Worm (Caenorhabditis elegans) whole organism, late embryonic: ENCODE measurements around the gene T05A7.11.

ENCODE experiments used
- C08G9.2 ChIP-seq: sonication (generic microtip); optimal IDR thresholded peaks from 2 replicates; lab custom pipeline; 2016; ENCODE audit warnings: mild to moderate bottlenecking, missing genetic modification characterization, moderate library complexity, missing compliant biosample characterization
- C38D4.7 ChIP-seq: fragments of 200-800 bp; sonication (Bioruptor generic); optimal IDR thresholded peaks from 2 replicates; lab custom pipeline; 2018; ENCODE audit warnings: mild to moderate bottlenecking, missing genetic modification characterization, moderate library complexity, missing compliant biosample characterization
- F13H6.1 ChIP-seq: sonication (generic microtip); optimal IDR thresholded peaks from 2 replicates; lab custom pipeline; 2016; ENCODE audit warnings: missing genetic modification characterization, missing compliant biosample characterization
- ahr-1 ChIP-seq: sonication (generic microtip); optimal IDR thresholded peaks from 2 replicates; lab custom pipeline; 2016; ENCODE audit warnings: missing genetic modification characterization, missing compliant biosample characterization
- ceh-14 ChIP-seq: sonication (generic microtip); optimal IDR thresholded peaks from 2 replicates; lab custom pipeline; 2016; ENCODE audit warnings: missing genotype, missing genetic modification characterization, missing compliant biosample characterization
- ceh-18 ChIP-seq: sonication (generic microtip); optimal IDR thresholded peaks from 2 replicates; lab custom pipeline; 2016; ENCODE audit warnings: missing genetic modification characterization, missing compliant biosample characterization
- ceh-19 ChIP-seq: fragments of 200-800 bp; sonication (Bioruptor generic); optimal IDR thresholded peaks from 2 replicates; lab custom pipeline; 2018; ENCODE audit warnings: mild to moderate bottlenecking, missing genetic modification characterization, missing compliant biosample characterization
- ceh-2 ChIP-seq: sonication (generic microtip); optimal IDR thresholded peaks from 2 replicates; lab custom pipeline; 2016; ENCODE audit warnings: missing genotype, missing genetic modification characterization, missing compliant biosample characterization
- dmd-4 ChIP-seq: sonication (generic microtip); optimal IDR thresholded peaks from 2 replicates; lab custom pipeline; 2016; ENCODE audit warnings: borderline replicate concordance, missing genetic modification characterization, missing compliant biosample characterization
- dve-1 ChIP-seq: sonication (generic microtip); optimal IDR thresholded peaks from 2 replicates; lab custom pipeline; 2017; ENCODE audit warnings: antibody characterized with exemption, mild to moderate bottlenecking, missing genetic modification characterization, missing compliant biosample characterization
- elt-2 ChIP-seq: sonication (generic microtip); optimal IDR thresholded peaks from 2 replicates; lab custom pipeline; 2016; ENCODE audit warnings: missing genetic modification reagents, missing genetic modification characterization, missing compliant biosample characterization
- fkh-10 ChIP-seq: fragments of 150-350 bp; optimal IDR thresholded peaks from 2 replicates; lab custom pipeline; 2014; ENCODE audit warnings: missing biosample characterization, missing genetic modification reagents, missing genetic modification characterization
- fkh-6 ChIP-seq: sonication (generic microtip); optimal IDR thresholded peaks from 2 replicates; lab custom pipeline; 2016; ENCODE audit warnings: missing genetic modification characterization, missing compliant biosample characterization
- gmeb-2 ChIP-seq: sonication (generic microtip); optimal IDR thresholded peaks from 2 replicates; lab custom pipeline; 2016; ENCODE audit warnings: missing genetic modification characterization, inconsistent platforms, missing compliant biosample characterization
- hlh-30 ChIP-seq: sonication (generic microtip); optimal IDR thresholded peaks from 2 replicates; lab custom pipeline; 2017; ENCODE audit warnings: antibody characterized with exemption, missing genetic modification characterization, missing compliant biosample characterization; ENCODE audit not compliant: insufficient read depth
- mec-3 ChIP-seq: sonication (generic microtip); optimal IDR thresholded peaks from 2 replicates; lab custom pipeline; 2016; ENCODE audit warnings: borderline replicate concordance, missing genetic modification characterization, missing compliant biosample characterization
- nfya-1 ChIP-seq: sonication (generic microtip); optimal IDR thresholded peaks from 2 replicates; lab custom pipeline; 2017; ENCODE audit warnings: missing genetic modification characterization, mild to moderate bottlenecking, missing compliant biosample characterization, antibody characterized with exemption, moderate library complexity
- nhr-11 ChIP-seq: fragments of 150-350 bp; optimal IDR thresholded peaks from 2 replicates; lab custom pipeline; 2014; ENCODE audit warnings: missing biosample characterization, missing genetic modification characterization
- nhr-232 ChIP-seq: sonication (generic microtip); optimal IDR thresholded peaks from 2 replicates; lab custom pipeline; 2016; ENCODE audit warnings: missing genetic modification characterization, missing compliant biosample characterization
- odd-2 ChIP-seq: sonication (generic microtip); optimal IDR thresholded peaks from 2 replicates; lab custom pipeline; 2017; ENCODE audit warnings: antibody characterized with exemption, mild to moderate bottlenecking, missing genetic modification characterization, missing compliant biosample characterization
- pax-1 ChIP-seq: fragments of 150-350 bp; optimal IDR thresholded peaks from 2 replicates; lab custom pipeline; 2014; ENCODE audit warnings: missing biosample characterization, missing genetic modification characterization
- pqm-1 ChIP-seq: sonication (generic microtip); optimal IDR thresholded peaks from 2 replicates; lab custom pipeline; 2016; ENCODE audit warnings: missing genetic modification characterization, missing compliant biosample characterization
- pros-1 ChIP-seq: fragments of 150-350 bp; optimal IDR thresholded peaks from 2 replicates; lab custom pipeline; 2014; ENCODE audit warnings: missing biosample characterization, missing genetic modification reagents, missing genetic modification characterization
- ref-2 ChIP-seq: sonication (generic microtip); optimal IDR thresholded peaks from 2 replicates; lab custom pipeline; 2016; ENCODE audit warnings: missing genetic modification characterization, missing compliant biosample characterization
- syd-9 ChIP-seq: sonication (generic microtip); optimal IDR thresholded peaks from 2 replicates; lab custom pipeline; 2016; ENCODE audit warnings: mild to moderate bottlenecking, missing genetic modification characterization, moderate library complexity, missing compliant biosample characterization
- tbx-2 ChIP-seq: sonication (generic microtip); optimal IDR thresholded peaks from 2 replicates; lab custom pipeline; 2016; ENCODE audit warnings: missing genetic modification characterization, missing compliant biosample characterization
- tbx-7 ChIP-seq: sonication (generic microtip); optimal IDR thresholded peaks from 2 replicates; lab custom pipeline; 2016; ENCODE audit warnings: missing genotype, missing genetic modification characterization, missing compliant biosample characterization
- unc-42 ChIP-seq: sonication (generic microtip); optimal IDR thresholded peaks from 2 replicates; lab custom pipeline; 2016; ENCODE audit warnings: missing genotype, missing genetic modification characterization, missing compliant biosample characterization
- unc-86 ChIP-seq: sonication (generic microtip); optimal IDR thresholded peaks from 2 replicates; lab custom pipeline; 2016; ENCODE audit warnings: missing genetic modification characterization, missing compliant biosample characterization
- zip-5 ChIP-seq: sonication (generic microtip); optimal IDR thresholded peaks from 2 replicates; lab custom pipeline; 2016; ENCODE audit warnings: missing genetic modification characterization, missing compliant biosample characterization
- ztf-16 ChIP-seq: sonication (generic microtip); optimal IDR thresholded peaks from 2 replicates; lab custom pipeline; 2017; ENCODE audit warnings: missing genetic modification characterization, missing compliant biosample characterization

T05A7.11 gene

ce11 chrII:4655834-4656233 lies 9.4 kb downstream of the T05A7.11 start, which contains the start of gene fut-6:
fut-6 (minus strand) TSS chrII:4655934.
- TF ChIP-seq nhr-11 (tag; lab: Kevin White, UChicago) (no peak), unc-86 (tag; lab: Kevin White, UChicago) (no peak), ztf-16 (tag; lab: Kevin White, UChicago) (no peak), pros-1 (tag; lab: Kevin White, UChicago) (no peak), fkh-6 (no peak), zip-5 (tag; lab: Kevin White, UChicago) (no peak), fkh-10 (GFP tag; lab: Kevin White, UChicago) (no peak), tbx-2 (tag; lab: Kevin White, UChicago) (no peak), ref-2 (tag; lab: Kevin White, UChicago) (no peak), pax-1 (tag; lab: Kevin White, UChicago) (no peak), C08G9.2 (tag; lab: Kevin White, UChicago) (no peak), F13H6.1 (tag; lab: Kevin White, UChicago) (no peak)

DNA sequence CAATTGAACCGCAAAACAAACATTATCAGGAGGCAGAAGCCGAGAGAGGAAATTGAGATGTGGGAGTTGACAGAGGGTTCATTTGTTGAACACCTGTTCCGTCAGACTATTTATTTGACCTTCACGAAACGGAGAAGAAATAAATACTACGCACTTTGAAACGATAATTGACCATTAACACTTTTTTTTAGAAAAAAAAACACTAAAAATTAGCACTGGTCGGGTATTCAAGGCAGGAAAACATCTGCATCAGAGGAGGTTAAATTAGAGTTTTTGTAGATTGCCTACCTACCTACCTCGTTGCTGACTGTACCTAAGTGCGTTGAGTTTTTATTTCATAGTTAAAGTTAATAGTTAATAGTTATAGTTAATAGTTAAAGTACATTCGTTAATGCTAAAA lies 15.2 kb downstream of the T05A7.11 start:
- TF ChIP-seq nhr-232 (tag; lab: Kevin White, UChicago) (no peak), pax-1 (tag; lab: Kevin White, UChicago) (peak; percentile 8), C38D4.7 (GFP tag; lab: Kevin White, UChicago) (no peak)
- TF ChIP-seq, all 69 proteins: peak for 1

- TF ChIP-seq ceh-19 (GFP tag; lab: Kevin White, UChicago) (no peak), gmeb-2 (tag; lab: Kevin White, UChicago) (no peak), dve-1 (tag; lab: Kevin White, UChicago) (no peak), tbx-2 (tag; lab: Kevin White, UChicago) (peak; percentile 44), pqm-1 (tag; lab: Kevin White, UChicago) (no peak), ceh-14 (tag; lab: Kevin White, UChicago) (no peak), syd-9 (tag; lab: Kevin White, UChicago) (no peak), unc-86 (tag; lab: Kevin White, UChicago) (no peak), C08G9.2 (tag; lab: Kevin White, UChicago) (no peak)
Observed at ce11 chrII:4648785-4649184, 16.5 kb downstream of the T05A7.11 start, which contains the start of gene lgc-27. lgc-27 (plus strand) TSS chrII:4649085.

ce11 chrII:4640748-4641147 lies 24.5 kb downstream of the T05A7.11 start:
- TF ChIP-seq ref-2 (tag; lab: Kevin White, UChicago), result peak; percentile 22
- no peak for TF ChIP-seq hlh-30 (tag; lab: Kevin White, UChicago)
- TF ChIP-seq C08G9.2 (tag; lab: Kevin White, UChicago), result no peak
- no peak for TF ChIP-seq mec-3 (tag; lab: Kevin White, UChicago)
- TF ChIP-seq nfya-1 (tag; lab: Kevin White, UChicago), result peak; percentile 38
- no peak for TF ChIP-seq ahr-1 (tag; lab: Kevin White, UChicago)
- no peak for TF ChIP-seq elt-2 (tag; lab: Kevin White, UChicago)
- TF ChIP-seq tbx-7 (tag; lab: Kevin White, UChicago), result no peak
- no peak for TF ChIP-seq dmd-4 (tag; lab: Kevin White, UChicago)

DNA sequence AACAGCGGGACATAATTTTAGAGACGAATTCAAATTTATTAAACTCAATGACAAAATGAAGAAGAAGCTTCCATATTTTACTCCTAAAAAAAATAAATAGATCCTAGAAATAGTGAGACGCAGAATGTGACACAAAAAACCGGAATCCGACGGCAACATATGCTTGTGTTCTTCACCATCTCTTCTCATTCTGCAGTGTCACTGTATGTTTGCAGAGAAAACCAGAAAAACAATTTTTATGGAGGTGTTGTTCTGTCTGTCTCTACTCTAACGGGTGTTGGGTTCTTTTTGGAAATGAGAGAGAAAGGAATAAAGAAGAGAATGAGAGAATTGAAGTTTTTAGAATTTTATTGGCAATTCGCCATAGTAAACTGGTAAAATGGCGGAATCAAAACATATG lies 26.4 kb downstream of the T05A7.11 start:
- TF ChIP-seq unc-42, result no peak

DNA sequence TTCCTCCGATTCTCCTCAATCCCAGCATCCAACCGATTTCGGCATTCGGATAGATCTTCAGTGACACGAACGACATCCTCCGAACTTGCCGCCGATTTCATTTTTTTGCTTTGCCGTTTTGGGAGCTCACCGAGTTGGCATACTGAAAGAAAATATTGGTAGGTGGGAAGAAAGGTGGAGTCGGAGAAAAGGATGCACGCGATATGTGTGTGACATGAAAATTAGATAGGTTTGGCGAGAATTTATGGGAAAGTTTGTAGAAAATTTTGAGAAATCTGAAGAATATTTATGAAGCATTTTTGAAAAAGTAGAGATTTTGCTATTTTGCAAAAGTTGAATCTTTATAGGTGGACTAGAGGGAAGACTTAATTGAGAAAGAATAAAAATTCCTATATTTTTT lies 27.0 kb downstream of the T05A7.11 start, which contains the start of gene che-10:
TSS of gene che-10 (minus strand) at position 101 of the 400 bp plus-strand sequence.
- TF ChIP-seq ceh-2 (tag; lab: Kevin White, UChicago), result no peak

DNA sequence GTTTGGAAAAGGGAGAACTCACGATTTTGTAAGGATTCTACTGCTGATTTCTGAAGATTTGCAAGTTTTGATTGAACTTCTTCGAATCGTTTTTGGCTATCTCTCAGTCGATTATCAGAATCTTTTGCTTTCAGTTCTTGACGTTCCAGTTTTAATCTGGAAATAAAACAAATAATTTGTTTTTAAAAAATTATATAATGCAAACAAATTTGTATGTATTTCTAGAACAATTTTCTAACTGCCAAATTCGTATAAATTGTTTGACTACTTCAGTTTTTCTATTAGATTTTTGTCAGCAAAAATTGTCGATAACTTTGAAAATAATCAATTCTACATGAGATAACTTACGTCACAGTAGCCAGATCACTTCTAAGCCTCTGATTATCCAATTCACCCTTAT lies 33.8 kb downstream of the T05A7.11 start:
- TF ChIP-seq odd-2 (tag; lab: Kevin White, UChicago), result no peak
- TF ChIP-seq ceh-18, result no peak
